Fruit fly (Drosophila melanogaster) whole organism, embryonic: Measurements from ENCODE around the gene inaE.

ENCODE experiments used
- Adf1 ChIP-seq: fragments of 200-800 bp; sonication (Bioruptor generic); IDR thresholded peaks from 2 replicates; pipeline ENCODE4 v1.3.6; 2022; ENCODE audit warnings: missing biosample characterization, missing genetic modification characterization
- Atf3 ChIP-seq: fragments of 200-800 bp; sonication (Bioruptor generic); optimal IDR thresholded peaks from 3 replicates; lab custom pipeline; 2016; ENCODE audit warnings: missing biosample characterization, missing genetic modification characterization
- Atf6 ChIP-seq: fragments of 200-800 bp; sonication (Bioruptor generic); IDR thresholded peaks from 2 replicates; pipeline ENCODE4 v1.3.6; 2022; ENCODE audit warnings: missing biosample characterization, missing genetic modification characterization
- CG10267 ChIP-seq: fragments of 200-800 bp; sonication (Bioruptor generic); optimal IDR thresholded peaks from 2 replicates; lab custom pipeline; 2018; ENCODE audit warnings: missing biosample characterization, mild to moderate bottlenecking, missing genetic modification characterization, moderate library complexity
- CG11093 ChIP-seq: fragments of 200-800 bp; sonication (Bioruptor generic); IDR thresholded peaks from 3 replicates; pipeline ENCODE4 v1.3.6; 2022; ENCODE audit warnings: missing biosample characterization, missing genetic modification characterization
- CG11247 ChIP-seq: fragments of 200-800 bp; sonication (Bioruptor generic); IDR thresholded peaks from 2 replicates; pipeline ENCODE4 v1.3.6; 2022; ENCODE audit warnings: missing biosample characterization, missing genetic modification characterization
- CG11504 ChIP-seq: fragments of 200-800 bp; sonication (Bioruptor generic); optimal IDR thresholded peaks from 3 replicates; lab custom pipeline; 2019; ENCODE audit warnings: missing biosample characterization, mild to moderate bottlenecking, missing genetic modification characterization, moderate library complexity
- CG12236 ChIP-seq: fragments of 200-800 bp; sonication (Bioruptor generic); optimal IDR thresholded peaks from 2 replicates; lab custom pipeline; 2016; ENCODE audit warnings: missing biosample characterization, missing genetic modification characterization
- CG13123 ChIP-seq: fragments of 200-800 bp; sonication (Bioruptor generic); optimal IDR thresholded peaks from 2 replicates; lab custom pipeline; 2016; ENCODE audit warnings: missing biosample characterization, missing genetic modification characterization
- CG18764 ChIP-seq: fragments of 200-800 bp; sonication (Bioruptor generic); optimal IDR thresholded peaks from 3 replicates; lab custom pipeline; 2016; ENCODE audit warnings: missing biosample characterization, missing genetic modification characterization
- CG30020 ChIP-seq: fragments of 200-800 bp; optimal IDR thresholded peaks from 2 replicates; lab custom pipeline; 2019; ENCODE audit warnings: missing biosample characterization, mild to moderate bottlenecking, missing genetic modification characterization, moderate library complexity
- CG30403 ChIP-seq: fragments of 200-800 bp; sonication (Bioruptor generic); optimal IDR thresholded peaks from 3 replicates; lab custom pipeline; 2016; ENCODE audit warnings: missing biosample characterization, missing genetic modification characterization
- CG3065 ChIP-seq: fragments of 200-800 bp; sonication (Bioruptor generic); optimal IDR thresholded peaks from 2 replicates; lab custom pipeline; 2016; ENCODE audit warnings: missing biosample characterization, missing genetic modification characterization
- CG31441 ChIP-seq: fragments of 200-800 bp; sonication (Bioruptor generic); IDR thresholded peaks from 2 replicates; pipeline ENCODE4 v1.3.6; 2022; ENCODE audit warnings: missing biosample characterization, missing genetic modification characterization
- CG34376 ChIP-seq: fragments of 200-800 bp; sonication (Bioruptor generic); optimal IDR thresholded peaks from 2 replicates; lab custom pipeline; 2018; ENCODE audit warnings: missing biosample characterization, mild to moderate bottlenecking, missing genetic modification characterization
- CG7556 ChIP-seq: fragments of 200-800 bp; sonication (Bioruptor generic); optimal IDR thresholded peaks from 2 replicates; lab custom pipeline; 2017; ENCODE audit warnings: missing biosample characterization, mild to moderate bottlenecking, missing genetic modification characterization
- CG9215 ChIP-seq: fragments of 200-800 bp; sonication (Bioruptor generic); IDR thresholded peaks from 2 replicates; pipeline ENCODE4 v1.3.6; 2022; ENCODE audit warnings: missing biosample characterization, missing genetic modification characterization
- CG9797 ChIP-seq: fragments of 200-800 bp; sonication (Bioruptor generic); optimal IDR thresholded peaks from 3 replicates; lab custom pipeline; 2018; ENCODE audit warnings: missing biosample characterization, mild to moderate bottlenecking, missing genetic modification characterization
- CrebB ChIP-seq: fragments of 200-800 bp; sonication (Bioruptor generic); optimal IDR thresholded peaks from 3 replicates; lab custom pipeline; 2018; ENCODE audit warnings: missing biosample characterization, mild to moderate bottlenecking, missing genetic modification characterization
- D ChIP-seq, 2 experiments: fragments of 200-800 bp in 1 of 2; fragments of >200 bp in 1 of 2; sonication (Bioruptor generic) in 1 of 2; optimal IDR thresholded peaks; 2 replicates in 1 of 2; 3 replicates in 1 of 2; lab custom pipeline; 2017; ENCODE audit warnings: mild to moderate bottlenecking in 1 of 2, missing biosample characterization in 1 of 2, missing genetic modification characterization in 1 of 2, missing genetic modification reagents in 1 of 2
- Doc2 ChIP-seq: fragments of 200-800 bp; sonication (Bioruptor generic); IDR thresholded peaks from 2 replicates; pipeline ENCODE4 v1.3.6; 2022; ENCODE audit warnings: missing biosample characterization, missing genetic modification characterization
- Dref ChIP-seq: fragments of 200-800 bp; sonication (Bioruptor generic); IDR thresholded peaks from 2 replicates; pipeline ENCODE4 v1.3.6; 2022; ENCODE audit warnings: missing biosample characterization, missing genetic modification characterization
- Fer2 ChIP-seq: fragments of 200-800 bp; sonication (Bioruptor generic); optimal IDR thresholded peaks from 2 replicates; lab custom pipeline; 2018; ENCODE audit warnings: missing biosample characterization, mild to moderate bottlenecking, missing genetic modification characterization, moderate library complexity
- Gug ChIP-seq: fragments of 200-800 bp; sonication (Bioruptor generic); IDR thresholded peaks from 4 replicates; pipeline ENCODE4 v1.3.6; 2022; ENCODE audit warnings: missing biosample characterization, missing genetic modification characterization
- HLHmδ ChIP-seq: fragments of 200-800 bp; sonication (Bioruptor generic); optimal IDR thresholded peaks from 2 replicates; lab custom pipeline; 2018; ENCODE audit warnings: missing biosample characterization, mild to moderate bottlenecking, missing genetic modification characterization, moderate library complexity
- Hand ChIP-seq: fragments of 200-800 bp; sonication (Bioruptor generic); optimal IDR thresholded peaks from 2 replicates; lab custom pipeline; 2017; ENCODE audit warnings: mild to moderate bottlenecking, missing biosample characterization, missing genetic modification reagents, missing genetic modification characterization
- Ravus ChIP-seq: fragments of 200-800 bp; sonication (Bioruptor generic); IDR thresholded peaks from 2 replicates; pipeline ENCODE4 v1.3.6; 2022; ENCODE audit warnings: missing biosample characterization, missing genetic modification characterization
- Rfx ChIP-seq: fragments of 200-800 bp; sonication (Bioruptor generic); IDR thresholded peaks from 2 replicates; pipeline ENCODE4 v1.3.6; 2022; ENCODE audit warnings: missing biosample characterization, missing genetic modification characterization
- Six4 ChIP-seq: fragments of 200-800 bp; sonication (Bioruptor generic); optimal IDR thresholded peaks from 2 replicates; lab custom pipeline; 2016; ENCODE audit warnings: missing biosample characterization, missing genetic modification characterization
- Sox102F ChIP-seq: fragments of 200-800 bp; sonication (Bioruptor generic); optimal IDR thresholded peaks from 2 replicates; lab custom pipeline; 2018; ENCODE audit warnings: missing biosample characterization, mild to moderate bottlenecking, missing genetic modification characterization, moderate library complexity
- Vsx1 ChIP-seq: fragments of 200-800 bp; sonication (Bioruptor generic); optimal IDR thresholded peaks from 2 replicates; lab custom pipeline; 2017; ENCODE audit warnings: missing biosample characterization, mild to moderate bottlenecking, missing genetic modification characterization, missing genetic modification reagents
- Xrp1 ChIP-seq: fragments of 200-800 bp; sonication (Bioruptor generic); IDR thresholded peaks from 2 replicates; pipeline ENCODE4 v1.3.6; 2022; ENCODE audit warnings: missing biosample characterization, missing genetic modification characterization
- YL-1 ChIP-seq: fragments of 200-800 bp; sonication (Bioruptor generic); optimal IDR thresholded peaks from 3 replicates; lab custom pipeline; 2017; ENCODE audit warnings: missing biosample characterization, mild to moderate bottlenecking, missing genetic modification characterization
- ab ChIP-seq: fragments of 200-800 bp; sonication (Bioruptor generic); optimal IDR thresholded peaks from 2 replicates; lab custom pipeline; 2016; ENCODE audit warnings: missing biosample characterization, missing genetic modification characterization
- abd-A ChIP-seq: fragments of 200-800 bp; sonication (Bioruptor generic); optimal IDR thresholded peaks from 3 replicates; lab custom pipeline; 2019; ENCODE audit warnings: missing biosample characterization, mild to moderate bottlenecking, missing genetic modification characterization, moderate library complexity
- cad ChIP-seq: fragments of >200 bp; optimal IDR thresholded peaks from 2 replicates; lab custom pipeline; 2017; ENCODE audit warnings: missing biosample characterization, missing genetic modification characterization
- caup ChIP-seq: fragments of 200-800 bp; sonication (Bioruptor generic); optimal IDR thresholded peaks from 3 replicates; lab custom pipeline; 2017; ENCODE audit warnings: missing biosample characterization, mild to moderate bottlenecking, missing genetic modification characterization, moderate library complexity; ENCODE audit not compliant: severe bottlenecking
- dati ChIP-seq: fragments of 200-800 bp; sonication (Bioruptor generic); IDR thresholded peaks from 2 replicates; pipeline ENCODE4 v1.3.6; 2022; ENCODE audit warnings: missing biosample characterization, missing genetic modification characterization
- fu2 ChIP-seq: fragments of 200-800 bp; sonication (Bioruptor generic); optimal IDR thresholded peaks from 2 replicates; lab custom pipeline; 2016; ENCODE audit warnings: missing biosample characterization, missing genetic modification characterization
- gcm ChIP-seq: fragments of 200-800 bp; sonication (Bioruptor generic); optimal IDR thresholded peaks from 2 replicates; lab custom pipeline; 2019; ENCODE audit warnings: missing biosample characterization, mild to moderate bottlenecking, missing genetic modification characterization, moderate library complexity
- ind ChIP-seq: fragments of 200-800 bp; sonication (Bioruptor generic); optimal IDR thresholded peaks from 3 replicates; lab custom pipeline; 2016; ENCODE audit warnings: missing biosample characterization, missing genetic modification characterization
- nerfin-1 ChIP-seq: fragments of 200-800 bp; sonication (Bioruptor generic); optimal IDR thresholded peaks from 3 replicates; lab custom pipeline; 2019; ENCODE audit warnings: missing biosample characterization, mild to moderate bottlenecking, missing genetic modification characterization, moderate library complexity
- nmo ChIP-seq: fragments of 200-800 bp; sonication (Bioruptor generic); optimal IDR thresholded peaks from 2 replicates; lab custom pipeline; 2018; ENCODE audit warnings: missing biosample characterization, mild to moderate bottlenecking, missing genetic modification characterization, moderate library complexity
- repo ChIP-seq: fragments of 200-800 bp; sonication (Bioruptor generic); optimal IDR thresholded peaks from 2 replicates; lab custom pipeline; 2016; ENCODE audit warnings: missing biosample characterization, missing genetic modification characterization
- sens ChIP-seq: fragments of 200-800 bp; sonication (Bioruptor generic); peaks from one replicate; lab custom pipeline; 2016; ENCODE audit warnings: missing biosample characterization, missing genetic modification characterization
- slp2 ChIP-seq: fragments of 200-800 bp; sonication (Bioruptor generic); optimal IDR thresholded peaks from 2 replicates; lab custom pipeline; 2016; ENCODE audit warnings: missing biosample characterization, missing genetic modification characterization
- ssp ChIP-seq: fragments of 200-800 bp; sonication (Bioruptor generic); IDR thresholded peaks from 2 replicates; pipeline ENCODE4 v1.3.6; 2022; ENCODE audit warnings: missing biosample characterization, missing genetic modification characterization
- tll ChIP-seq, 2 experiments: fragments of 200-800 bp in 1 of 2; fragments of >200 bp in 1 of 2; sonication (Bioruptor generic) in 1 of 2; optimal IDR thresholded peaks; 2 replicates each; lab custom pipeline; 2017 to 2019; ENCODE audit warnings: missing biosample characterization in 2 of 2, missing genetic modification characterization in 2 of 2, mild to moderate bottlenecking in 1 of 2, moderate library complexity in 1 of 2
- trh ChIP-seq: fragments of 200-800 bp; sonication (Bioruptor generic); optimal IDR thresholded peaks from 2 replicates; lab custom pipeline; 2016; ENCODE audit warnings: missing biosample characterization, missing genetic modification characterization
- zfh2 ChIP-seq: fragments of 200-800 bp; sonication (Bioruptor generic); optimal IDR thresholded peaks from 2 replicates; lab custom pipeline; 2016; ENCODE audit warnings: missing biosample characterization, missing genetic modification characterization

Gene inaE

dm6 chrX:13788973-13789682, 5.6 kb downstream of the inaE start (continued):
- TF ChIP-seq Doc2 (GFP tag; lab: Robert Waterston, UW), result no peak
- no peak for TF ChIP-seq Vsx1 (GFP tag; lab: Kevin White, UChicago)
- TF ChIP-seq nerfin-1 (tag; lab: Kevin White, UChicago), result peak; percentile 89
- TF ChIP-seq caup (GFP tag; lab: Kevin White, UChicago), result peak; percentile 14
- TF ChIP-seq CG31441 (GFP tag; lab: Robert Waterston, UW), result peak; percentile 38; the same call in 1 of the 2 replicates
- TF ChIP-seq D (optimal IDR thresholded peaks at IDR 0.05; lab: Kevin White, UChicago), result no peak
- peak; percentile 45 for TF ChIP-seq D (GFP tag; optimal IDR thresholded peaks at IDR 0.05; lab: Kevin White, UChicago)
- no peak for TF ChIP-seq CG11093
- peak; percentile 23 for TF ChIP-seq nmo (GFP tag; lab: Kevin White, UChicago)
- TF ChIP-seq tll (GFP tag; optimal IDR thresholded peaks at IDR 0.05; lab: Kevin White, UChicago), result no peak
- TF ChIP-seq HLHmδ (GFP tag; lab: Kevin White, UChicago), result no peak
- TF ChIP-seq CG34376 (GFP tag; lab: Kevin White, UChicago), result no peak
- no peak for TF ChIP-seq zfh2 (GFP tag; lab: Kevin White, UChicago)
- no peak for TF ChIP-seq CrebB (tag; lab: Kevin White, UChicago)
- peak; percentile 43 for TF ChIP-seq CG30403
- TF ChIP-seq gcm (GFP tag; lab: Kevin White, UChicago), result no peak
- TF ChIP-seq Atf3 (GFP tag; lab: Kevin White, UChicago), result no peak
- no peak for TF ChIP-seq repo
- peak; percentile 11 for TF ChIP-seq Hand
- TF ChIP-seq CG7556 (GFP tag; lab: Kevin White, UChicago), result peak; percentile 63
- no peak for TF ChIP-seq CG18764 (GFP tag; lab: Kevin White, UChicago)
- TF ChIP-seq Rfx (GFP tag; lab: Robert Waterston, UW), result 0 out of 2 replicates have a peak, but pooled peaks have one; percentile 11
- 0 out of 2 replicates have a peak, but pooled peaks have one; percentile 23 for TF ChIP-seq CG9215 (GFP tag; lab: Robert Waterston, UW)
- no peak for TF ChIP-seq CG9797 (GFP tag; lab: Kevin White, UChicago)
- no peak for TF ChIP-seq slp2
- TF ChIP-seq CG30020, result no peak
- TF ChIP-seq Ravus (GFP tag; lab: Robert Waterston, UW), result no peak
- no peak for TF ChIP-seq dati
- TF ChIP-seq fu2 (GFP tag; lab: Kevin White, UChicago), result no peak
- no peak for TF ChIP-seq ssp
- TF ChIP-seq CG12236 (GFP tag; lab: Kevin White, UChicago), result no peak
- no peak for TF ChIP-seq CG3065 (GFP tag; lab: Kevin White, UChicago)
- no peak for TF ChIP-seq trh (GFP tag; lab: Kevin White, UChicago)
- no peak for TF ChIP-seq Adf1 (GFP tag; lab: Robert Waterston, UW)
- TF ChIP-seq CG11504, result peak; percentile 59
- no peak for TF ChIP-seq Dref (GFP tag; lab: Robert Waterston, UW)
- TF ChIP-seq sens (GFP tag; lab: Kevin White, UChicago), result peak; percentile 88
- no peak for TF ChIP-seq CG13123 (GFP tag; lab: Kevin White, UChicago)
- no peak for TF ChIP-seq ab
- peak; percentile 59; the same call in 1 of the 2 replicates for TF ChIP-seq Xrp1 (GFP tag; lab: Robert Waterston, UW)
- TF ChIP-seq Sox102F (GFP tag; lab: Kevin White, UChicago), result peak; percentile 52
- peak; percentile 17 for TF ChIP-seq CG10267
- no peak for TF ChIP-seq Atf6
- TF ChIP-seq abd-A (tag; lab: Kevin White, UChicago), result peak; percentile 74
- TF ChIP-seq Gug (GFP tag; lab: Robert Waterston, UW), result no peak
- no peak for TF ChIP-seq Six4 (GFP tag; lab: Kevin White, UChicago)
- TF ChIP-seq Fer2 (tag; lab: Kevin White, UChicago), result no peak
- TF ChIP-seq CG11247 (GFP tag; lab: Robert Waterston, UW), result no peak
- TF ChIP-seq cad (GFP tag; lab: Kevin White, UChicago), result no peak
- TF ChIP-seq ind (GFP tag; lab: Kevin White, UChicago), result peak; percentile 35
- no peak for TF ChIP-seq YL-1 (GFP tag; lab: Kevin White, UChicago)
